Worm (Caenorhabditis elegans) whole organism, early embryonic: ENCODE results near the gene C25G6.4.

Experiments
- ama-1 ChIP-seq: fragments of 150-350 bp; optimal IDR thresholded peaks from 2 replicates; lab custom pipeline; 2014
- flt-1 ChIP-seq: fragments of 200-800 bp; sonication (Bioruptor generic); IDR thresholded peaks from 2 replicates; pipeline ENCODE4 v1.3.6; 2022; ENCODE audit warnings: missing genetic modification characterization, missing compliant biosample characterization
- hmbx-1 ChIP-seq: sonication (generic microtip); optimal IDR thresholded peaks from 2 replicates; lab custom pipeline; 2016; ENCODE audit warnings: mild to moderate bottlenecking, missing genetic modification characterization, missing compliant biosample characterization
- tbx-37 ChIP-seq: fragments of 200-800 bp; sonication (Bioruptor generic); conservative IDR thresholded peaks from 2 replicates; pipeline ENCODE4 v1.3.6; 2022; ENCODE audit warnings: missing genetic modification reagents, missing genetic modification characterization, missing compliant biosample characterization

- no peak for TF ChIP-seq flt-1 (GFP tag; lab: Robert Waterston, UW)
- no peak for TF ChIP-seq ama-1 (lab: Kevin White, UChicago)
- TF ChIP-seq hmbx-1 (tag; lab: Kevin White, UChicago), result no peak
- no peak for TF ChIP-seq tbx-37 (GFP tag; lab: Robert Waterston, UW)
These were observed 15.7 kb upstream of the C25G6.4 start for ce11 chrX:1265336-1265735.
